Worm (Caenorhabditis elegans) whole organism, young adult: ENCODE results near the gene T07D3.9.

ENCODE experiments used
- B0336.3 ChIP-seq: fragments of 200-800 bp; sonication (Bioruptor generic); IDR thresholded peaks from 2 replicates; pipeline ENCODE4 v1.3.6; 2022; ENCODE audit warnings: missing genetic modification characterization, missing compliant biosample characterization
- F23B12.7 ChIP-seq: sonication (generic microtip); optimal IDR thresholded peaks from 2 replicates; lab custom pipeline; 2017; ENCODE audit warnings: missing genetic modification characterization, mild to moderate bottlenecking, missing compliant biosample characterization, antibody characterized with exemption, moderate library complexity; ENCODE audit not compliant: insufficient read depth
- F37B4.10 ChIP-seq: fragments of 200-800 bp; sonication (Bioruptor generic); IDR thresholded peaks from 2 replicates; pipeline ENCODE4 v1.3.6; 2022; ENCODE audit warnings: missing genetic modification characterization, missing compliant biosample characterization
- F39B2.1 ChIP-seq: fragments of 200-800 bp; sonication (Bioruptor generic); IDR thresholded peaks from 2 replicates; pipeline ENCODE4 v1.3.6; 2022; ENCODE audit warnings: missing genetic modification reagents, missing genetic modification characterization, missing compliant biosample characterization
- F52B5.7 ChIP-seq: sonication (generic microtip); optimal IDR thresholded peaks from 2 replicates; lab custom pipeline; 2016; ENCODE audit warnings: mild to moderate bottlenecking, missing genetic modification characterization, missing compliant biosample characterization
- K11D2.4 ChIP-seq: fragments of 200-800 bp; sonication (Bioruptor generic); IDR thresholded peaks from 2 replicates; pipeline ENCODE4 v1.3.6; 2022; ENCODE audit warnings: missing genetic modification reagents, missing genetic modification characterization, missing compliant biosample characterization
- Y53F4B.3 ChIP-seq: fragments of 200-800 bp; sonication (Bioruptor generic); IDR thresholded peaks from 2 replicates; pipeline ENCODE4 v1.3.6; 2022; ENCODE audit warnings: missing genetic modification reagents, missing genetic modification characterization, missing compliant biosample characterization
- akir-1 ChIP-seq: fragments of 200-800 bp; sonication (Bioruptor generic); optimal IDR thresholded peaks from 2 replicates; lab custom pipeline; 2018; ENCODE audit warnings: mild to moderate bottlenecking, missing genetic modification characterization, moderate library complexity, missing compliant biosample characterization
- atf-7 ChIP-seq: sonication (generic microtip); optimal IDR thresholded peaks from 2 replicates; lab custom pipeline; 2017; ENCODE audit warnings: mild to moderate bottlenecking, missing genetic modification characterization, missing compliant biosample characterization
- bed-1 ChIP-seq: fragments of 200-800 bp; sonication (Bioruptor generic); IDR thresholded peaks from 2 replicates; pipeline ENCODE4 v1.3.6; 2022; ENCODE audit warnings: missing genetic modification reagents, missing genetic modification characterization, missing compliant biosample characterization
- ccch-3 ChIP-seq: fragments of 200-800 bp; sonication (Bioruptor generic); optimal IDR thresholded peaks from 2 replicates; lab custom pipeline; 2018; ENCODE audit warnings: mild to moderate bottlenecking, missing genetic modification characterization, missing compliant biosample characterization
- cebp-1 ChIP-seq, 2 experiments: fragments of 200-800 bp in 1 of 2; sonication (Bioruptor generic) in 1 of 2; sonication (generic microtip) in 1 of 2; IDR thresholded peaks in 1 of 2; optimal IDR thresholded peaks in 1 of 2; 2 replicates each; pipeline versions ENCODE4 v1.3.6 to Lab custom; 2017 to 2022; ENCODE audit warnings: missing compliant biosample characterization in 2 of 2, missing genetic modification characterization in 2 of 2, mild to moderate bottlenecking in 1 of 2, missing genetic modification reagents in 1 of 2, moderate library complexity in 1 of 2
- cebp-2 ChIP-seq: fragments of 200-800 bp; sonication (Bioruptor generic); IDR thresholded peaks from 2 replicates; pipeline ENCODE4 v1.3.6; 2022; ENCODE audit warnings: missing genetic modification characterization, missing compliant biosample characterization
- ceh-40 ChIP-seq: fragments of 200-800 bp; sonication (Bioruptor generic); IDR thresholded peaks from 2 replicates; pipeline ENCODE4 v1.3.6; 2022; ENCODE audit warnings: missing genetic modification characterization, missing compliant biosample characterization
- dpff-1 ChIP-seq: sonication (generic microtip); optimal IDR thresholded peaks from 2 replicates; lab custom pipeline; 2017; ENCODE audit warnings: mild to moderate bottlenecking, missing genetic modification characterization, missing compliant biosample characterization
- efl-1 ChIP-seq: fragments of 150-350 bp; optimal IDR thresholded peaks from 2 replicates; lab custom pipeline; 2014; ENCODE audit warnings: missing biosample characterization, missing genetic modification reagents, missing genetic modification characterization
- ets-4 ChIP-seq: fragments of 200-800 bp; sonication (Bioruptor generic); optimal IDR thresholded peaks from 2 replicates; lab custom pipeline; 2018; ENCODE audit warnings: mild to moderate bottlenecking, missing genetic modification characterization, missing compliant biosample characterization
- fkh-3 ChIP-seq: sonication (generic microtip); optimal IDR thresholded peaks from 2 replicates; lab custom pipeline; 2016; ENCODE audit warnings: mild to moderate bottlenecking, missing genetic modification characterization, missing compliant biosample characterization
- hmg-1.2 ChIP-seq: fragments of 200-800 bp; sonication (Bioruptor generic); IDR thresholded peaks from 2 replicates; pipeline ENCODE4 v1.3.6; 2022; ENCODE audit warnings: missing genetic modification reagents, missing genetic modification characterization, missing compliant biosample characterization
- hsf-1 ChIP-seq: fragments of 200-800 bp; sonication (Bioruptor generic); IDR thresholded peaks from 2 replicates; pipeline ENCODE4 v1.3.6; 2022; ENCODE audit warnings: missing genetic modification reagents, missing genetic modification characterization, missing compliant biosample characterization
- let-526 ChIP-seq: fragments of 200-800 bp; sonication (Bioruptor generic); IDR thresholded peaks from 2 replicates; pipeline ENCODE4 v1.3.6; 2022; ENCODE audit warnings: missing genetic modification reagents, missing genetic modification characterization, missing compliant biosample characterization
- let-607 ChIP-seq, 2 experiments: fragments of 200-800 bp in 1 of 2; sonication (Bioruptor generic) in 1 of 2; sonication (generic microtip) in 1 of 2; optimal IDR thresholded peaks; 2 replicates each; lab custom pipeline; 2016 to 2018; ENCODE audit warnings: mild to moderate bottlenecking in 2 of 2, missing compliant biosample characterization in 2 of 2, missing genetic modification characterization in 2 of 2, moderate library complexity in 2 of 2, missing genotype in 1 of 2
- lin-26 ChIP-seq: fragments of 200-800 bp; sonication (Bioruptor generic); IDR thresholded peaks from 2 replicates; pipeline ENCODE4 v1.3.6; 2022; ENCODE audit warnings: missing genetic modification reagents, missing genetic modification characterization, missing compliant biosample characterization
- lsy-27 ChIP-seq: sonication (generic microtip); optimal IDR thresholded peaks from 2 replicates; lab custom pipeline; 2017; ENCODE audit warnings: missing genetic modification characterization, mild to moderate bottlenecking, missing compliant biosample characterization, antibody characterized with exemption, missing genotype, borderline replicate concordance; ENCODE audit not compliant: insufficient read depth
- madf-3 ChIP-seq: fragments of 200-800 bp; sonication (Bioruptor generic); IDR thresholded peaks from 2 replicates; pipeline ENCODE4 v1.3.6; 2022; ENCODE audit warnings: missing genetic modification reagents, missing genetic modification characterization, missing compliant biosample characterization
- madf-6 ChIP-seq: fragments of 200-800 bp; sonication (Bioruptor generic); IDR thresholded peaks from 2 replicates; pipeline ENCODE4 v1.3.6; 2022; ENCODE audit warnings: missing genetic modification reagents, missing genetic modification characterization, missing compliant biosample characterization
- nhr-179 ChIP-seq: sonication (generic microtip); optimal IDR thresholded peaks from 2 replicates; lab custom pipeline; 2016; ENCODE audit warnings: mild to moderate bottlenecking, missing genetic modification characterization, missing compliant biosample characterization
- nhr-80 ChIP-seq: sonication (generic microtip); optimal IDR thresholded peaks from 2 replicates; lab custom pipeline; 2016; ENCODE audit warnings: missing genetic modification characterization, missing compliant biosample characterization
- sptf-2 ChIP-seq: fragments of 200-800 bp; sonication (Bioruptor generic); optimal IDR thresholded peaks from 2 replicates; lab custom pipeline; 2018; ENCODE audit warnings: mild to moderate bottlenecking, missing genetic modification characterization, missing compliant biosample characterization

The T07D3.9 gene

ce11 chrII:900720-901332 is at the start of gene T07D3.9:
Gene T07D3.9, minus strand, starts transcription at chrII:900913.
- peak; percentile 55 for TF ChIP-seq nhr-80
- TF ChIP-seq nhr-179 (tag; lab: Kevin White, UChicago) = no peak
- TF ChIP-seq efl-1 = peak; percentile 51
- TF ChIP-seq lsy-27 (tag; lab: Kevin White, UChicago) = no peak
- TF ChIP-seq hmg-1.2 = peak; percentile 55; the same call in 1 of the 2 replicates
- peak; percentile 59; the same call in 1 of the 2 replicates for TF ChIP-seq madf-6 (GFP tag; lab: Robert Waterston, UW)

ce11 chrII:950374-950773 is 49.7 kb upstream of the T07D3.9 start:
- TF ChIP-seq lin-26 (GFP tag; lab: Robert Waterston, UW) (no peak), madf-3 (0 out of 2 replicates have a peak, but pooled peaks have one; percentile 41), dpff-1 (tag; lab: Kevin White, UChicago) (no peak), cebp-2 (GFP tag; lab: Robert Waterston, UW) (no peak), cebp-1 (GFP tag; IDR thresholded peaks at IDR 0.05; lab: Robert Waterston, UW) (peak; percentile 68), cebp-1 (tag; optimal IDR thresholded peaks at IDR 0.05; lab: Kevin White, UChicago) (peak; percentile 91), K11D2.4 (GFP tag; lab: Robert Waterston, UW) (no peak)

ce11 chrII:948091-948490 is 47.4 kb upstream of the T07D3.9 start, which contains the start of gene fbxc-32:
Gene fbxc-32, minus strand, starts transcription at chrII:948191.
- TF ChIP-seq B0336.3 (GFP tag; lab: Robert Waterston, UW) = no peak
- no peak for TF ChIP-seq hsf-1
- TF ChIP-seq Y53F4B.3 = no peak
- no peak for TF ChIP-seq fkh-3 (tag; lab: Kevin White, UChicago)
- TF ChIP-seq F23B12.7 (tag; lab: Kevin White, UChicago) = no peak
- TF ChIP-seq, all 124 proteins: peak for 0

ce11 chrII:943773-944172 is 43.1 kb upstream of the T07D3.9 start, which contains the start of gene clec-43:
Gene clec-43, plus strand, starts transcription at chrII:944066.
- no peak for TF ChIP-seq ceh-40 (GFP tag; lab: Robert Waterston, UW)
- 0 out of 2 replicates have a peak, but pooled peaks have one; percentile 23 for TF ChIP-seq F37B4.10 (GFP tag; lab: Robert Waterston, UW)
- no peak for TF ChIP-seq atf-7 (tag; lab: Kevin White, UChicago)
- peak; percentile 70 for TF ChIP-seq nhr-80
- no peak for TF ChIP-seq sptf-2 (GFP tag; lab: Kevin White, UChicago)
- TF ChIP-seq F39B2.1 (GFP tag; lab: Robert Waterston, UW) = no peak
- no peak for TF ChIP-seq ccch-3 (GFP tag; lab: Kevin White, UChicago)
- no peak for TF ChIP-seq let-607 (tag; optimal IDR thresholded peaks at IDR 0.05; lab: Kevin White, UChicago)

ce11 chrII:940779-941178 is 40.1 kb upstream of the T07D3.9 start, which contains the start of gene fbxc-36:
Gene fbxc-36, plus strand, starts transcription at chrII:940983.
- TF ChIP-seq F52B5.7 (tag; lab: Kevin White, UChicago) (no peak), bed-1 (GFP tag; lab: Robert Waterston, UW) (no peak), let-526 (GFP tag; lab: Robert Waterston, UW) (no peak), akir-1 (GFP tag; lab: Kevin White, UChicago) (no peak), ets-4 (GFP tag; lab: Kevin White, UChicago) (no peak)
